Worm (Caenorhabditis elegans) whole organism, L4 larva: ENCODE measurements around the gene T15B12.2.

Experiments
- aha-1 ChIP-seq: fragments of 150-350 bp; peaks from one replicate; lab custom pipeline; 2014; ENCODE audit warnings: missing biosample characterization, missing genetic modification characterization
- ama-1 ChIP-seq: fragments of 150-350 bp; optimal IDR thresholded peaks from 2 replicates; lab custom pipeline; 2014; ENCODE audit warnings: inconsistent platforms, mixed read lengths
- daf-16 ChIP-seq, 3 experiments: sonication (generic microtip); optimal IDR thresholded peaks; 2 replicates each; lab custom pipeline; 2016 to 2017; ENCODE audit warnings: missing genetic modification characterization in 3 of 3, missing genetic modification reagents in 3 of 3, mild to moderate bottlenecking in 2 of 3, missing compliant biosample characterization in 2 of 3, missing biosample characterization in 1 of 3, moderate library complexity in 1 of 3
- nhr-42 ChIP-seq: fragments of 200-800 bp; sonication (Bioruptor generic); IDR thresholded peaks from 2 replicates; pipeline ENCODE4 v1.3.6; 2022; ENCODE audit warnings: missing genetic modification characterization, missing compliant biosample characterization
- ztf-11 ChIP-seq: fragments of 150-350 bp; optimal IDR thresholded peaks from 2 replicates; lab custom pipeline; 2014; ENCODE audit warnings: missing biosample characterization, missing genetic modification characterization

- TF ChIP-seq aha-1 (tag; lab: Kevin White, UChicago), result no peak
- TF ChIP-seq ztf-11 (tag; lab: Kevin White, UChicago), result no peak
- TF ChIP-seq daf-16 (GFP tag; optimal IDR thresholded peaks at IDR 0.05; lab: Kevin White, UChicago), result no peak
- no peak for TF ChIP-seq daf-16 (tag; optimal IDR thresholded peaks at IDR 0.05; lab: Kevin White, UChicago)
- TF ChIP-seq ama-1 (lab: Kevin White, UChicago), result no peak
- no peak for TF ChIP-seq nhr-42 (GFP tag; lab: Robert Waterston, UW)
Observed at ce11 chrIII:5274250-5274649, 27.4 kb downstream of the T15B12.2 start.
